Worm (Caenorhabditis elegans): ENCODE measurements around the gene R10D12.6.

ce11 chrV:13929503-13929902 is 19.6 kb upstream of the R10D12.6 start, which contains the start of gene srxa-13:
- TF ChIP-seq rbr-2 (tag; optimal IDR thresholded peaks at IDR 0.05): no peak
- no peak for TF ChIP-seq zip-2 (tag; optimal IDR thresholded peaks at IDR 0.05)
- TF ChIP-seq skn-1 (tag; optimal IDR thresholded peaks at IDR 0.05): no peak
- TF ChIP-seq mdt-29 (GFP tag; IDR thresholded peaks at IDR 0.05): no peak
- TF ChIP-seq unc-62 (GFP tag; optimal IDR thresholded peaks at IDR 0.05 in 1 of 2): no peak
- TF ChIP-seq unc-62 (tag; optimal IDR thresholded peaks at IDR 0.05): no peak
- no peak for TF ChIP-seq vab-7 (GFP tag; IDR thresholded peaks at IDR 0.05)
